Worm (Caenorhabditis elegans) whole organism, young adult: ENCODE measurements around the gene tos-1.

Experiments used
- B0336.3 ChIP-seq: fragments of 200-800 bp; sonication (Bioruptor generic); IDR thresholded peaks from 2 replicates; pipeline ENCODE4 v1.3.6; 2022; ENCODE audit warnings: missing genetic modification characterization, missing compliant biosample characterization
- F22D6.2 ChIP-seq: sonication (generic microtip); optimal IDR thresholded peaks from 2 replicates; lab custom pipeline; 2016; ENCODE audit warnings: mild to moderate bottlenecking, missing genetic modification characterization, missing compliant biosample characterization
- Y79H2A.3 ChIP-seq: fragments of 200-800 bp; sonication (Bioruptor generic); conservative IDR thresholded peaks from 2 replicates; pipeline ENCODE4 v1.3.6; 2022; ENCODE audit warnings: missing genetic modification reagents, missing genetic modification characterization, missing compliant biosample characterization
- egrh-3 ChIP-seq: fragments of 200-800 bp; sonication (Bioruptor generic); IDR thresholded peaks from 2 replicates; pipeline ENCODE4 v1.3.6; 2022; ENCODE audit warnings: missing genetic modification reagents, missing genetic modification characterization, missing compliant biosample characterization
- let-526 ChIP-seq: fragments of 200-800 bp; sonication (Bioruptor generic); IDR thresholded peaks from 2 replicates; pipeline ENCODE4 v1.3.6; 2022; ENCODE audit warnings: missing genetic modification reagents, missing genetic modification characterization, missing compliant biosample characterization
- lsl-1 ChIP-seq: fragments of 200-800 bp; sonication (Bioruptor generic); optimal IDR thresholded peaks from 2 replicates; lab custom pipeline; 2018; ENCODE audit warnings: mild to moderate bottlenecking, missing genetic modification characterization, moderate library complexity, missing compliant biosample characterization
- madf-10 ChIP-seq: sonication (generic microtip); optimal IDR thresholded peaks from 2 replicates; lab custom pipeline; 2016; ENCODE audit warnings: mild to moderate bottlenecking, missing genetic modification characterization, missing compliant biosample characterization
- mcd-1 ChIP-seq: fragments of 200-800 bp; sonication (Bioruptor generic); IDR thresholded peaks from 2 replicates; pipeline ENCODE4 v1.3.6; 2022; ENCODE audit warnings: missing genetic modification reagents, missing genetic modification characterization, missing compliant biosample characterization
- nfya-1 ChIP-seq: sonication (generic microtip); optimal IDR thresholded peaks from 2 replicates; lab custom pipeline; 2017; ENCODE audit warnings: antibody characterized with exemption, missing compliant biosample characterization, missing genetic modification characterization, borderline replicate concordance; ENCODE audit not compliant: insufficient read depth
- nhr-179 ChIP-seq: sonication (generic microtip); optimal IDR thresholded peaks from 2 replicates; lab custom pipeline; 2016; ENCODE audit warnings: mild to moderate bottlenecking, missing genetic modification characterization, missing compliant biosample characterization
- tbx-9 ChIP-seq: sonication (generic microtip); optimal IDR thresholded peaks from 2 replicates; lab custom pipeline; 2016; ENCODE audit warnings: borderline replicate concordance, missing genetic modification characterization, inconsistent platforms, missing compliant biosample characterization
- ztf-28 ChIP-seq: fragments of 200-800 bp; sonication (Bioruptor generic); IDR thresholded peaks from 2 replicates; pipeline ENCODE4 v1.3.6; 2022; ENCODE audit warnings: missing genetic modification reagents, missing genetic modification characterization, missing compliant biosample characterization

DNA sequence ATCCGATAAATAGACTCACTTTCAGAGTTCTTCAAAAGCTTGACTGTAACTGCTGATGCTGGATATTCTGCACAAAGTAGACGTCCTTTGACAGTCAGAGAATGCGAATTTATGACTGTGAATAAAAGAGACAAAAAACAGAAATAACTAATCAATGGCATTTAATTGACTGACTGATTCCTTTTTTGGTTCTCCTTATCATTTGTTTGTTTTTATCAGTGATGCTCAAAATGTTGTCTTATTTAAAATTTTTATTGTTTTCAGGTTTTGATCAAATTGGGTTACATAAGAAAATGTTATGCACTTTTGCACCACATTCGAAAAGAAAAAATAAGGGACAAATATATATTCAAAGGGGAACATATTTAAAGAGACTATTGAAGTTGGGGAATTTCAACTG lies 12.3 kb upstream of the tos-1 start, which contains the start of gene ttr-49:
- TF ChIP-seq B0336.3 (no peak), nhr-179 (tag; lab: Kevin White, UChicago) (no peak), let-526 (GFP tag; lab: Robert Waterston, UW) (no peak), nfya-1 (tag; lab: Kevin White, UChicago) (no peak), madf-10 (no peak), mcd-1 (no peak), egrh-3 (GFP tag; lab: Robert Waterston, UW) (no peak), tbx-9 (no peak), ztf-28 (GFP tag; lab: Robert Waterston, UW) (no peak), F22D6.2 (tag; lab: Kevin White, UChicago) (no peak), Y79H2A.3 (GFP tag; lab: Robert Waterston, UW) (no peak), lsl-1 (no peak)
